Worm (Caenorhabditis elegans) whole organism, L1 larva: ENCODE data around the gene F13E9.5.

ENCODE experiments used
- C34B4.2 ChIP-seq: sonication (generic microtip); optimal IDR thresholded peaks from 2 replicates; lab custom pipeline; 2017; ENCODE audit warnings: mild to moderate bottlenecking, missing genetic modification characterization, missing compliant biosample characterization
- Y116A8C.19 ChIP-seq: sonication (generic microtip); optimal IDR thresholded peaks from 2 replicates; lab custom pipeline; 2016; ENCODE audit warnings: missing compliant biosample characterization, missing genetic modification characterization, borderline replicate concordance
- aha-1 ChIP-seq: fragments of 150-350 bp; optimal IDR thresholded peaks from 2 replicates; lab custom pipeline; 2014; ENCODE audit warnings: missing biosample characterization, missing genetic modification characterization
- alr-1 ChIP-seq: fragments of 200-800 bp; sonication (Bioruptor generic); optimal IDR thresholded peaks from 2 replicates; lab custom pipeline; 2018; ENCODE audit warnings: borderline replicate concordance, mild to moderate bottlenecking, missing genetic modification characterization, missing compliant biosample characterization
- aly-2 ChIP-seq: fragments of 150-350 bp; optimal IDR thresholded peaks from 2 replicates; lab custom pipeline; 2014; ENCODE audit warnings: missing biosample characterization, missing genetic modification characterization
- ceh-63 ChIP-seq: fragments of 200-800 bp; sonication (Bioruptor generic); optimal IDR thresholded peaks from 2 replicates; lab custom pipeline; 2018; ENCODE audit warnings: mild to moderate bottlenecking, missing genetic modification characterization, missing compliant biosample characterization
- ceh-88 ChIP-seq: fragments of 200-800 bp; sonication (Bioruptor generic); IDR thresholded peaks from 2 replicates; pipeline ENCODE4 v1.3.6; 2022; ENCODE audit warnings: missing genetic modification characterization, missing compliant biosample characterization
- ces-1 ChIP-seq: fragments of 150-350 bp; optimal IDR thresholded peaks from 2 replicates; lab custom pipeline; 2014; ENCODE audit warnings: missing biosample characterization, missing genetic modification reagents, missing genetic modification characterization
- dpl-1 ChIP-seq, 3 experiments: fragments of 150-350 bp in 2 of 3; sonication (generic microtip) in 1 of 3; optimal IDR thresholded peaks; 2 replicates each; lab custom pipeline; 2014 to 2017; ENCODE audit warnings: missing biosample characterization in 3 of 3, missing genetic modification characterization in 3 of 3, missing genetic modification reagents in 3 of 3
- dsc-1 ChIP-seq: sonication (generic microtip); optimal IDR thresholded peaks from 2 replicates; lab custom pipeline; 2016; ENCODE audit warnings: mild to moderate bottlenecking, missing genetic modification characterization, missing compliant biosample characterization
- efl-1 ChIP-seq, 4 experiments: fragments of 150-350 bp; optimal IDR thresholded peaks in 3 of 4; peaks in 1 of 4; 1 replicate in 1 of 4; 2 replicates in 3 of 4; lab custom pipeline; 2014; ENCODE audit warnings: missing biosample characterization in 2 of 4, missing genetic modification characterization in 2 of 4, missing genetic modification reagents in 2 of 4
- egl-13 ChIP-seq: sonication (generic microtip); optimal IDR thresholded peaks from 2 replicates; lab custom pipeline; 2016; ENCODE audit warnings: missing genotype, missing genetic modification reagents, missing genetic modification characterization, missing compliant biosample characterization
- elt-2 ChIP-seq: sonication (generic microtip); optimal IDR thresholded peaks from 2 replicates; lab custom pipeline; 2016; ENCODE audit warnings: missing genetic modification characterization, mild to moderate bottlenecking, inconsistent platforms, missing compliant biosample characterization, missing genetic modification reagents
- fkh-4 ChIP-seq: sonication (generic microtip); optimal IDR thresholded peaks from 2 replicates; lab custom pipeline; 2016; ENCODE audit warnings: missing compliant biosample characterization, missing genetic modification characterization, borderline replicate concordance
- grh-1 ChIP-seq: fragments of 200-800 bp; sonication (Bioruptor generic); IDR thresholded peaks from 2 replicates; pipeline ENCODE4 v1.3.6; 2022; ENCODE audit warnings: missing genetic modification reagents, missing genetic modification characterization, missing compliant biosample characterization
- hlh-17 ChIP-seq: fragments of 200-800 bp; sonication (Bioruptor generic); optimal IDR thresholded peaks from 2 replicates; lab custom pipeline; 2018; ENCODE audit warnings: missing genetic modification characterization, mild to moderate bottlenecking, missing compliant biosample characterization, moderate library complexity, borderline replicate concordance
- hlh-4 ChIP-seq: sonication (generic microtip); optimal IDR thresholded peaks from 2 replicates; lab custom pipeline; 2016; ENCODE audit warnings: mild to moderate bottlenecking, missing genetic modification characterization, missing compliant biosample characterization
- hpl-2 ChIP-seq: fragments of 150-350 bp; optimal IDR thresholded peaks from 2 replicates; lab custom pipeline; 2014; ENCODE audit warnings: missing biosample characterization, missing genetic modification reagents, missing genetic modification characterization
- isw-1 ChIP-seq: fragments of 200-800 bp; sonication (Bioruptor generic); IDR thresholded peaks from 2 replicates; pipeline ENCODE4 v1.3.6; 2022; ENCODE audit warnings: missing genetic modification characterization, missing compliant biosample characterization
- lin-13 ChIP-seq: fragments of 150-350 bp; optimal IDR thresholded peaks from 2 replicates; lab custom pipeline; 2014; ENCODE audit warnings: missing biosample characterization, missing genetic modification reagents, missing genetic modification characterization
- lin-14 ChIP-seq: fragments of 200-800 bp; sonication (Bioruptor generic); optimal IDR thresholded peaks from 2 replicates; lab custom pipeline; 2018; ENCODE audit warnings: mild to moderate bottlenecking, missing genetic modification characterization, moderate library complexity, missing compliant biosample characterization
- lin-15B ChIP-seq: fragments of 150-350 bp; sonication (generic microtip); optimal IDR thresholded peaks from 3 replicates; lab custom pipeline; 2014; ENCODE audit warnings: missing biosample characterization, missing genetic modification characterization
- lin-35 ChIP-seq, 2 experiments: fragments of 150-350 bp; optimal IDR thresholded peaks; 2 replicates each; lab custom pipeline; 2014; ENCODE audit warnings: missing biosample characterization in 2 of 2, missing genetic modification characterization in 2 of 2, missing genetic modification reagents in 2 of 2
- lir-3 ChIP-seq: sonication (generic microtip); optimal IDR thresholded peaks from 2 replicates; lab custom pipeline; 2016; ENCODE audit warnings: mild to moderate bottlenecking, missing genetic modification characterization, moderate library complexity, missing compliant biosample characterization; ENCODE audit not compliant: poor library complexity
- mab-9 ChIP-seq: fragments of 200-800 bp; sonication (Bioruptor generic); IDR thresholded peaks from 2 replicates; pipeline ENCODE4 v1.3.6; 2022; ENCODE audit warnings: missing genetic modification reagents, missing genetic modification characterization, missing compliant biosample characterization
- mdl-1 ChIP-seq, 2 experiments: fragments of 150-350 bp; optimal IDR thresholded peaks; 2 replicates each; lab custom pipeline; 2014 to 2017; ENCODE audit warnings: missing biosample characterization in 2 of 2, missing genetic modification characterization in 2 of 2, inconsistent platforms in 1 of 2
- nhr-11 ChIP-seq: fragments of 150-350 bp; optimal IDR thresholded peaks from 2 replicates; lab custom pipeline; 2014; ENCODE audit warnings: missing biosample characterization, missing genetic modification characterization
- nhr-12 ChIP-seq: sonication (generic microtip); optimal IDR thresholded peaks from 2 replicates; lab custom pipeline; 2017; ENCODE audit warnings: missing biosample characterization, missing genetic modification characterization
- nhr-19 ChIP-seq: fragments of 200-800 bp; sonication (Bioruptor generic); conservative IDR thresholded peaks from 2 replicates; pipeline ENCODE4 v1.3.6; 2022; ENCODE audit warnings: missing genetic modification characterization, missing compliant biosample characterization
- nhr-20 ChIP-seq: sonication (generic microtip); optimal IDR thresholded peaks from 2 replicates; lab custom pipeline; 2016; ENCODE audit warnings: mild to moderate bottlenecking, missing genetic modification characterization, missing compliant biosample characterization
- nhr-237 ChIP-seq: fragments of 150-350 bp; optimal IDR thresholded peaks from 2 replicates; lab custom pipeline; 2014; ENCODE audit warnings: missing biosample characterization, missing genetic modification characterization
- nhr-28 ChIP-seq: fragments of 150-350 bp; optimal IDR thresholded peaks from 2 replicates; lab custom pipeline; 2014; ENCODE audit warnings: missing biosample characterization, missing genetic modification characterization
- nhr-47 ChIP-seq: sonication (generic microtip); optimal IDR thresholded peaks from 2 replicates; lab custom pipeline; 2016; ENCODE audit warnings: mild to moderate bottlenecking, missing genetic modification characterization, moderate library complexity, missing compliant biosample characterization
- nhr-76 ChIP-seq: sonication (generic microtip); optimal IDR thresholded peaks from 2 replicates; lab custom pipeline; 2017; ENCODE audit warnings: missing biosample characterization, missing genetic modification characterization
- nhr-77 ChIP-seq: fragments of 150-350 bp; optimal IDR thresholded peaks from 2 replicates; lab custom pipeline; 2014; ENCODE audit warnings: missing biosample characterization, missing genetic modification characterization
- nhr-84 ChIP-seq: sonication (generic microtip); optimal IDR thresholded peaks from 2 replicates; lab custom pipeline; 2017; ENCODE audit warnings: missing biosample characterization, missing genetic modification characterization
- nhr-90 ChIP-seq: sonication (generic microtip); optimal IDR thresholded peaks from 2 replicates; lab custom pipeline; 2016; ENCODE audit warnings: mild to moderate bottlenecking, missing genetic modification characterization, missing compliant biosample characterization; ENCODE audit not compliant: poor library complexity
- pag-3 ChIP-seq: sonication (generic microtip); optimal IDR thresholded peaks from 2 replicates; lab custom pipeline; 2017; ENCODE audit warnings: missing genetic modification characterization, mild to moderate bottlenecking, missing compliant biosample characterization, antibody characterized with exemption, borderline replicate concordance; ENCODE audit not compliant: insufficient read depth
- pax-3 ChIP-seq: fragments of 200-800 bp; sonication (Bioruptor generic); optimal IDR thresholded peaks from 2 replicates; lab custom pipeline; 2018; ENCODE audit warnings: mild to moderate bottlenecking, missing genetic modification characterization, moderate library complexity, missing compliant biosample characterization
- pqm-1 ChIP-seq: sonication (generic microtip); optimal IDR thresholded peaks from 3 replicates; lab custom pipeline; 2017; ENCODE audit warnings: missing biosample characterization, missing genetic modification characterization
- snpc-4 ChIP-seq: fragments of 150-350 bp; optimal IDR thresholded peaks from 2 replicates; lab custom pipeline; 2014; ENCODE audit warnings: missing biosample characterization, missing genetic modification characterization
- snu-23 ChIP-seq: sonication (generic microtip); optimal IDR thresholded peaks from 2 replicates; lab custom pipeline; 2016; ENCODE audit warnings: missing genetic modification characterization, missing compliant biosample characterization
- sox-4 ChIP-seq: sonication (generic microtip); optimal IDR thresholded peaks from 2 replicates; lab custom pipeline; 2016; ENCODE audit warnings: missing genetic modification characterization, missing compliant biosample characterization
- swsn-7 ChIP-seq: sonication (generic microtip); optimal IDR thresholded peaks from 2 replicates; lab custom pipeline; 2016; ENCODE audit warnings: missing genetic modification characterization, missing compliant biosample characterization
- tbx-2 ChIP-seq: sonication (generic microtip); optimal IDR thresholded peaks from 2 replicates; lab custom pipeline; 2016; ENCODE audit warnings: missing genetic modification characterization, missing compliant biosample characterization
- tlp-1 ChIP-seq: fragments of 150-350 bp; optimal IDR thresholded peaks from 2 replicates; lab custom pipeline; 2014; ENCODE audit warnings: missing biosample characterization, missing genetic modification characterization
- unc-30 ChIP-seq: sonication (generic microtip); optimal IDR thresholded peaks from 2 replicates; lab custom pipeline; 2017; ENCODE audit warnings: missing biosample characterization, missing genetic modification characterization
- unc-62 ChIP-seq: fragments of 150-350 bp; optimal IDR thresholded peaks from 2 replicates; lab custom pipeline; 2014; ENCODE audit warnings: missing biosample characterization, missing genetic modification reagents, missing genetic modification characterization
- unc-86 ChIP-seq: sonication (generic microtip); optimal IDR thresholded peaks from 2 replicates; lab custom pipeline; 2016; ENCODE audit warnings: missing genetic modification characterization, missing compliant biosample characterization
- vab-15 ChIP-seq: sonication (generic microtip); optimal IDR thresholded peaks from 2 replicates; lab custom pipeline; 2017; ENCODE audit warnings: missing genotype, mild to moderate bottlenecking, missing genetic modification characterization, missing compliant biosample characterization
- zip-4 ChIP-seq: fragments of 200-800 bp; sonication (Bioruptor generic); optimal IDR thresholded peaks from 2 replicates; lab custom pipeline; 2018; ENCODE audit warnings: mild to moderate bottlenecking, missing genetic modification characterization, moderate library complexity, missing compliant biosample characterization
- ztf-4 ChIP-seq: fragments of 150-350 bp; optimal IDR thresholded peaks from 2 replicates; lab custom pipeline; 2014; ENCODE audit warnings: missing biosample characterization, missing genetic modification characterization

Gene F13E9.5

ce11 chrIV:10909708-10910107 is 25.5 kb upstream of the F13E9.5 start, which contains the start of gene pyk-2:
pyk-2 (plus strand) TSS chrIV:10909913.
- no peak for TF ChIP-seq dsc-1 (tag; lab: Kevin White, UChicago)
- TF ChIP-seq nhr-237 = no peak
- no peak for TF ChIP-seq nhr-28
- TF ChIP-seq nhr-47 = no peak
- TF ChIP-seq C34B4.2 = no peak
- no peak for TF ChIP-seq aly-2 (tag; lab: Kevin White, UChicago)
- TF ChIP-seq swsn-7 (tag; lab: Kevin White, UChicago) = no peak
- TF ChIP-seq nhr-19 = peak; percentile 26
- no peak for TF ChIP-seq Y116A8C.19
- no peak for TF ChIP-seq pqm-1 (tag; lab: Kevin White, UChicago)
- TF ChIP-seq vab-15 (tag; lab: Kevin White, UChicago) = no peak
- no peak for TF ChIP-seq ztf-4 (tag; lab: Kevin White, UChicago)
- TF ChIP-seq unc-86 = no peak
- no peak for TF ChIP-seq grh-1 (GFP tag; lab: Robert Waterston, UW)
- TF ChIP-seq pag-3 (tag; lab: Kevin White, UChicago) = no peak
- TF ChIP-seq lin-14 (GFP tag; lab: Kevin White, UChicago) = peak; percentile 59
- TF ChIP-seq zip-4 (GFP tag; lab: Kevin White, UChicago) = no peak
- no peak for TF ChIP-seq unc-30 (tag; lab: Kevin White, UChicago)
- no peak for TF ChIP-seq aha-1 (tag; lab: Kevin White, UChicago)
- TF ChIP-seq nhr-84 (tag; lab: Kevin White, UChicago) = no peak
- TF ChIP-seq hlh-4 (tag; lab: Kevin White, UChicago) = no peak
- TF ChIP-seq efl-1 (optimal IDR thresholded peaks at IDR 0.05; lab: Kevin White, UChicago) = no peak
- peak in 1 of 2 experiments; percentile 75 for TF ChIP-seq efl-1 (GFP tag; optimal IDR thresholded peaks at IDR 0.05 in 1 of 2; lab: Kevin White, UChicago)
- no peak for TF ChIP-seq ceh-63 (GFP tag; lab: Kevin White, UChicago)
- TF ChIP-seq nhr-12 (tag; lab: Kevin White, UChicago) = no peak
- TF ChIP-seq tlp-1 (tag; lab: Kevin White, UChicago) = no peak
- no peak for TF ChIP-seq egl-13 (tag; lab: Kevin White, UChicago)
- TF ChIP-seq nhr-11 (tag; lab: Kevin White, UChicago) = no peak
- no peak for TF ChIP-seq pax-3 (tag; lab: Kevin White, UChicago)
- peak; percentile 22 for TF ChIP-seq nhr-90
- peak; percentile 49 for TF ChIP-seq elt-2 (tag; lab: Kevin White, UChicago)
- no peak for TF ChIP-seq hpl-2 (GFP tag; lab: Kevin White, UChicago)
- no peak for TF ChIP-seq fkh-4
- TF ChIP-seq nhr-20 = peak; percentile 69
- TF ChIP-seq snpc-4 = no peak
- no peak for TF ChIP-seq ceh-88
- no peak for TF ChIP-seq dpl-1 (GFP tag; optimal IDR thresholded peaks at IDR 0.05; lab: Kevin White, UChicago)
- TF ChIP-seq lin-13 (GFP tag; lab: Kevin White, UChicago) = no peak
- TF ChIP-seq lin-15B (tag; lab: Kevin White, UChicago) = no peak
- TF ChIP-seq hlh-17 (GFP tag; lab: Kevin White, UChicago) = no peak
- no peak for TF ChIP-seq sox-4
- no peak for TF ChIP-seq unc-62 (GFP tag; lab: Kevin White, UChicago)
- TF ChIP-seq isw-1 (GFP tag; lab: Robert Waterston, UW) = no peak
- TF ChIP-seq alr-1 = no peak
- TF ChIP-seq snu-23 (GFP tag; lab: Kevin White, UChicago) = peak; percentile 64
- TF ChIP-seq lin-35 (GFP tag; optimal IDR thresholded peaks at IDR 0.05; lab: Kevin White, UChicago) = peak in 1 of 2 experiments; percentile 29
- TF ChIP-seq tbx-2 (tag; lab: Kevin White, UChicago) = peak; percentile 19
- TF ChIP-seq ces-1 (GFP tag; lab: Kevin White, UChicago) = no peak
- no peak for TF ChIP-seq mab-9 (GFP tag; lab: Robert Waterston, UW)
- no peak for TF ChIP-seq mdl-1 (tag; optimal IDR thresholded peaks at IDR 0.05; lab: Kevin White, UChicago)
- no peak for TF ChIP-seq nhr-76 (tag; lab: Kevin White, UChicago)
- no peak for TF ChIP-seq lir-3 (tag; lab: Kevin White, UChicago)
- no peak for TF ChIP-seq nhr-77 (tag; lab: Kevin White, UChicago)
